Fruit fly (Drosophila melanogaster): ENCODE measurements around the gene RpL7-like.

RpL7-like gene

dm6 chr2L:12097698-12098097 lies 41.6 kb downstream of the RpL7-like start, which contains the start of gene Ced-12 (continued):
- TF ChIP-seq gem (tag; optimal IDR thresholded peaks at IDR 0.05) (no peak), gt (GFP tag; IDR thresholded peaks at IDR 0.05) (no peak), so (GFP tag; IDR thresholded peaks at IDR 0.05) (no peak), CG11093 (GFP tag; IDR thresholded peaks at IDR 0.05) (no peak), vvl (GFP tag; IDR thresholded peaks at IDR 0.05) (no peak), CG8359 (GFP tag; optimal IDR thresholded peaks at IDR 0.05; ENCODE audit: borderline replicate concordance) (no peak), CG16863 (GFP tag; optimal IDR thresholded peaks at IDR 0.05) (no peak), sens (GFP tag) (peak; percentile 37), pan (optimal IDR thresholded peaks at IDR 0.05) (no peak), pan (GFP tag; optimal IDR thresholded peaks at IDR 0.05 in 1 of 2, IDR thresholded peaks at IDR 0.05 in 1 of 2) (no peak), cwo (GFP tag; optimal IDR thresholded peaks at IDR 0.05) (no peak), CG3407 (GFP tag; optimal IDR thresholded peaks at IDR 0.05) (no peak), jumu (GFP tag; optimal IDR thresholded peaks at IDR 0.05) (no peak), CG1529 (GFP tag; optimal IDR thresholded peaks at IDR 0.05) (no peak), CG32767 (GFP tag; IDR thresholded peaks at IDR 0.05) (no peak), org-1 (GFP tag; optimal IDR thresholded peaks at IDR 0.05) (no peak), CG10209 (GFP tag; optimal IDR thresholded peaks at IDR 0.05) (no peak), crp (GFP tag; optimal IDR thresholded peaks at IDR 0.05) (peak in 1 of 2 experiments; percentile 4), CG10462 (GFP tag; optimal IDR thresholded peaks at IDR 0.05) (no peak), HLH4C (GFP tag; IDR thresholded peaks at IDR 0.05; ENCODE audit: partially characterized antibody) (no peak), NK7.1 (GFP tag; optimal IDR thresholded peaks at IDR 0.05) (no peak), CG10267 (tag; optimal IDR thresholded peaks at IDR 0.05) (peak; percentile 69), MBD-R2 (GFP tag; IDR thresholded peaks at IDR 0.05) (peak; percentile 46), yki (optimal IDR thresholded peaks at IDR 0.05) (no peak), CG12299 (tag; optimal IDR thresholded peaks at IDR 0.05) (no peak), CG10565 (GFP tag; optimal IDR thresholded peaks at IDR 0.05) (no peak), CG2116 (GFP tag; optimal IDR thresholded peaks at IDR 0.05) (peak; percentile 18), stwl (tag; optimal IDR thresholded peaks at IDR 0.05) (peak; percentile 58), Hr51 (GFP tag; optimal IDR thresholded peaks at IDR 0.05) (no peak), Dref (GFP tag; IDR thresholded peaks at IDR 0.05) (no peak), CG3281 (GFP tag; optimal IDR thresholded peaks at IDR 0.05) (no peak), da (GFP tag; optimal IDR thresholded peaks at IDR 0.05) (no peak), pfk (GFP tag; optimal IDR thresholded peaks at IDR 0.05) (no peak), CG17829 (tag; optimal IDR thresholded peaks at IDR 0.05) (no peak), ara (GFP tag; IDR thresholded peaks at IDR 0.05) (no peak), Blimp-1 (GFP tag; optimal IDR thresholded peaks at IDR 0.05) (no peak), kah (GFP tag; optimal IDR thresholded peaks at IDR 0.05) (no peak), Oli (tag; optimal IDR thresholded peaks at IDR 0.05) (no peak), CG15514 (GFP tag; optimal IDR thresholded peaks at IDR 0.05) (no peak), lola (GFP tag; optimal IDR thresholded peaks at IDR 0.05) (no peak), CrebB (tag; optimal IDR thresholded peaks at IDR 0.05) (no peak), gcm2 (GFP tag; optimal IDR thresholded peaks at IDR 0.05) (no peak), CG11695 (GFP tag; IDR thresholded peaks at IDR 0.05) (no peak), Sry-β (GFP tag; optimal IDR thresholded peaks at IDR 0.05) (peak; percentile 66), Hey (tag; optimal IDR thresholded peaks at IDR 0.05) (no peak), esg (GFP tag; conservative IDR thresholded peaks at IDR 0.05) (no peak), CG6765 (GFP tag; optimal IDR thresholded peaks at IDR 0.05) (no peak), Nf-YC (tag; optimal IDR thresholded peaks at IDR 0.05) (no peak), CG1024 (GFP tag; IDR thresholded peaks at IDR 0.05) (no peak), CG14710 (tag; optimal IDR thresholded peaks at IDR 0.05) (peak; percentile 98), CG17802 (tag; optimal IDR thresholded peaks at IDR 0.05) (no peak)

Data from whole organism, embryonic.